Worm (Caenorhabditis elegans) whole organism, L4 larva: ENCODE data around the gene K10C2.2.

Source experiments
- F10B5.3 ChIP-seq: sonication (generic microtip); optimal IDR thresholded peaks from 2 replicates; lab custom pipeline; 2016; ENCODE audit warnings: mild to moderate bottlenecking, missing genetic modification characterization, missing compliant biosample characterization
- F26F4.8 ChIP-seq: fragments of 200-800 bp; sonication (Bioruptor generic); conservative IDR thresholded peaks from 2 replicates; pipeline ENCODE4 v1.3.6; 2022; ENCODE audit warnings: missing genetic modification characterization, missing compliant biosample characterization
- F37D6.2 ChIP-seq: sonication (generic microtip); optimal IDR thresholded peaks from 2 replicates; lab custom pipeline; 2016; ENCODE audit warnings: mild to moderate bottlenecking, missing genetic modification characterization, missing compliant biosample characterization
- F44E2.7 ChIP-seq: fragments of 200-800 bp; sonication (Bioruptor generic); IDR thresholded peaks from 2 replicates; pipeline ENCODE4 v2.1.2; 2022; ENCODE audit warnings: missing genetic modification characterization, missing compliant biosample characterization
- F49E8.2 ChIP-seq: sonication (generic microtip); optimal IDR thresholded peaks from 2 replicates; lab custom pipeline; 2016; ENCODE audit warnings: missing compliant biosample characterization, mild to moderate bottlenecking, missing genetic modification characterization, borderline replicate concordance
- R02D3.7 ChIP-seq: fragments of 150-350 bp; sonication (generic microtip); optimal IDR thresholded peaks from 3 replicates; lab custom pipeline; 2014; ENCODE audit warnings: missing biosample characterization, missing genetic modification characterization
- T26A8.4 ChIP-seq: fragments of 200-800 bp; sonication (Bioruptor generic); IDR thresholded peaks from 2 replicates; pipeline ENCODE4 v1.3.6; 2022; ENCODE audit warnings: missing genetic modification characterization, missing compliant biosample characterization
- Y48G9A.11 ChIP-seq: fragments of 200-800 bp; sonication (Bioruptor generic); IDR thresholded peaks from 2 replicates; pipeline ENCODE4 v1.3.6; 2022; ENCODE audit warnings: missing genetic modification reagents, missing genetic modification characterization, missing compliant biosample characterization
- Y75B8A.6 ChIP-seq: fragments of 200-800 bp; sonication (Bioruptor generic); IDR thresholded peaks from 2 replicates; pipeline ENCODE4 v1.3.6; 2022; ENCODE audit warnings: missing genetic modification reagents, missing genetic modification characterization, missing compliant biosample characterization
- ZK337.2 ChIP-seq: fragments of 200-800 bp; sonication (Bioruptor generic); IDR thresholded peaks from 2 replicates; pipeline ENCODE4 v1.3.6; 2022; ENCODE audit warnings: missing genetic modification reagents, missing genetic modification characterization, missing compliant biosample characterization
- arid-1 ChIP-seq: fragments of 200-800 bp; sonication (Bioruptor generic); conservative IDR thresholded peaks from 2 replicates; pipeline ENCODE4 v1.3.6; 2022; ENCODE audit warnings: missing genetic modification reagents, missing genetic modification characterization, missing compliant biosample characterization
- attf-4 ChIP-seq: sonication (generic microtip); optimal IDR thresholded peaks from 3 replicates; lab custom pipeline; 2017; ENCODE audit warnings: missing biosample characterization, missing genetic modification characterization
- ceh-28 ChIP-seq: fragments of 150-350 bp; optimal IDR thresholded peaks from 2 replicates; lab custom pipeline; 2014; ENCODE audit warnings: missing biosample characterization, missing genetic modification reagents, missing genetic modification characterization
- ceh-44 ChIP-seq: fragments of 200-800 bp; sonication (Bioruptor generic); IDR thresholded peaks from 2 replicates; pipeline ENCODE4 v1.3.6; 2022; ENCODE audit warnings: missing genetic modification reagents, missing genetic modification characterization, missing compliant biosample characterization
- ceh-62 ChIP-seq: sonication (generic microtip); optimal IDR thresholded peaks from 2 replicates; lab custom pipeline; 2017; ENCODE audit warnings: missing biosample characterization, missing genetic modification characterization
- ceh-82 ChIP-seq: sonication (generic microtip); optimal IDR thresholded peaks from 2 replicates; lab custom pipeline; 2017; ENCODE audit warnings: missing biosample characterization, missing genetic modification characterization
- cey-2 ChIP-seq: sonication (generic microtip); optimal IDR thresholded peaks from 3 replicates; lab custom pipeline; 2017; ENCODE audit warnings: missing genetic modification characterization, mild to moderate bottlenecking, missing compliant biosample characterization, antibody characterized with exemption, borderline replicate concordance; ENCODE audit not compliant: insufficient read depth
- daf-16 ChIP-seq, 3 experiments: sonication (generic microtip); optimal IDR thresholded peaks; 2 replicates each; lab custom pipeline; 2016 to 2017; ENCODE audit warnings: missing genetic modification characterization in 3 of 3, missing genetic modification reagents in 3 of 3, mild to moderate bottlenecking in 2 of 3, missing compliant biosample characterization in 2 of 3, missing biosample characterization in 1 of 3, moderate library complexity in 1 of 3
- daf-19 ChIP-seq: fragments of 200-800 bp; sonication (Bioruptor generic); conservative IDR thresholded peaks from 2 replicates; pipeline ENCODE4 v1.3.6; 2022; ENCODE audit warnings: missing genetic modification characterization, missing compliant biosample characterization
- daf-8 ChIP-seq: fragments of 200-800 bp; sonication (Bioruptor generic); IDR thresholded peaks from 2 replicates; pipeline ENCODE4 v1.3.6; 2022; ENCODE audit warnings: missing genetic modification characterization, missing compliant biosample characterization
- dmd-6 ChIP-seq: fragments of 200-800 bp; sonication (Bioruptor generic); IDR thresholded peaks from 2 replicates; pipeline ENCODE4 v1.3.6; 2022; ENCODE audit warnings: missing genetic modification reagents, missing genetic modification characterization, missing compliant biosample characterization
- dmd-8 ChIP-seq: fragments of 200-800 bp; sonication (Bioruptor generic); IDR thresholded peaks from 2 replicates; pipeline ENCODE4 v1.3.6; 2022; ENCODE audit warnings: missing genetic modification characterization, missing compliant biosample characterization
- dpl-1 ChIP-seq: fragments of 150-350 bp; optimal IDR thresholded peaks from 2 replicates; lab custom pipeline; 2014; ENCODE audit warnings: missing biosample characterization, missing genetic modification reagents, missing genetic modification characterization
- dve-1 ChIP-seq: sonication (generic microtip); optimal IDR thresholded peaks from 2 replicates; lab custom pipeline; 2017; ENCODE audit warnings: antibody characterized with exemption, mild to moderate bottlenecking, missing genetic modification characterization, missing compliant biosample characterization; ENCODE audit not compliant: insufficient read depth
- egl-27 ChIP-seq: sonication (generic microtip); optimal IDR thresholded peaks from 3 replicates; lab custom pipeline; 2017; ENCODE audit warnings: missing biosample characterization, missing genetic modification reagents, missing genetic modification characterization
- egl-43 ChIP-seq: fragments of 200-800 bp; sonication (Bioruptor generic); IDR thresholded peaks from 2 replicates; pipeline ENCODE4 v1.3.6; 2022; ENCODE audit warnings: missing genetic modification reagents, missing genetic modification characterization, missing compliant biosample characterization
- hif-1 ChIP-seq, 2 experiments: sonication (generic microtip); optimal IDR thresholded peaks; 2 replicates each; lab custom pipeline; 2016 to 2017; ENCODE audit warnings: missing compliant biosample characterization in 2 of 2, missing genetic modification characterization in 2 of 2, missing genetic modification reagents in 2 of 2, missing genotype in 2 of 2, mild to moderate bottlenecking in 1 of 2
- hlh-30 ChIP-seq: sonication (generic microtip); optimal IDR thresholded peaks from 2 replicates; lab custom pipeline; 2017; ENCODE audit warnings: antibody characterized with exemption, mild to moderate bottlenecking, missing genetic modification characterization, missing compliant biosample characterization; ENCODE audit not compliant: insufficient read depth
- lin-13 ChIP-seq: fragments of 150-350 bp; optimal IDR thresholded peaks from 2 replicates; lab custom pipeline; 2014; ENCODE audit warnings: missing biosample characterization, missing genetic modification reagents, missing genetic modification characterization
- lin-15B ChIP-seq: fragments of 150-350 bp; sonication (generic microtip); optimal IDR thresholded peaks from 3 replicates; lab custom pipeline; 2014; ENCODE audit warnings: missing biosample characterization, missing genetic modification characterization
- lir-3 ChIP-seq: sonication (generic microtip); optimal IDR thresholded peaks from 2 replicates; lab custom pipeline; 2016; ENCODE audit warnings: mild to moderate bottlenecking, missing genetic modification characterization, missing compliant biosample characterization
- lsy-2 ChIP-seq, 2 experiments: fragments of 150-350 bp in 1 of 2; sonication (generic microtip) in 1 of 2; optimal IDR thresholded peaks; 2 replicates each; lab custom pipeline; 2014 to 2017; ENCODE audit warnings: missing biosample characterization in 2 of 2, missing genetic modification characterization in 2 of 2
- madf-9 ChIP-seq: fragments of 200-800 bp; sonication (Bioruptor generic); conservative IDR thresholded peaks from 2 replicates; pipeline ENCODE4 v1.3.6; 2022; ENCODE audit warnings: missing genetic modification reagents, missing genetic modification characterization, missing compliant biosample characterization
- mdl-1 ChIP-seq, 2 experiments: fragments of 150-350 bp in 1 of 2; sonication (generic microtip) in 1 of 2; optimal IDR thresholded peaks; 2 replicates each; lab custom pipeline; 2014 to 2017; ENCODE audit warnings: missing biosample characterization in 2 of 2, missing genetic modification characterization in 2 of 2
- mdt-29 ChIP-seq: fragments of 200-800 bp; sonication (Bioruptor generic); IDR thresholded peaks from 2 replicates; pipeline ENCODE4 v1.3.6; 2022; ENCODE audit warnings: missing genetic modification reagents, missing genetic modification characterization, missing compliant biosample characterization
- mep-1 ChIP-seq: fragments of 150-350 bp; sonication (generic microtip); optimal IDR thresholded peaks from 3 replicates; lab custom pipeline; 2014; ENCODE audit warnings: missing biosample characterization, missing genetic modification characterization
- mes-2 ChIP-seq: sonication (generic microtip); optimal IDR thresholded peaks from 2 replicates; lab custom pipeline; 2016; ENCODE audit warnings: missing genotype, mild to moderate bottlenecking, missing genetic modification characterization, missing compliant biosample characterization; ENCODE audit not compliant: poor library complexity, severe bottlenecking
- mxl-2 ChIP-seq: fragments of 200-800 bp; sonication (Bioruptor generic); conservative IDR thresholded peaks from 2 replicates; pipeline ENCODE4 v1.3.6; 2022; ENCODE audit warnings: missing genetic modification reagents, missing genetic modification characterization, missing compliant biosample characterization
- nhr-10 ChIP-seq: fragments of 150-350 bp; optimal IDR thresholded peaks from 2 replicates; lab custom pipeline; 2014; ENCODE audit warnings: missing biosample characterization, missing genetic modification characterization
- nhr-48 ChIP-seq: sonication (generic microtip); optimal IDR thresholded peaks from 2 replicates; lab custom pipeline; 2016; ENCODE audit warnings: mild to moderate bottlenecking, missing genetic modification characterization, missing compliant biosample characterization
- nhr-76 ChIP-seq: fragments of 150-350 bp; optimal IDR thresholded peaks from 2 replicates; lab custom pipeline; 2014; ENCODE audit warnings: missing biosample characterization, missing genetic modification characterization
- nhr-77 ChIP-seq: fragments of 150-350 bp; optimal IDR thresholded peaks from 2 replicates; lab custom pipeline; 2014; ENCODE audit warnings: missing biosample characterization, missing genetic modification characterization
- saeg-2 ChIP-seq: fragments of 200-800 bp; sonication (Bioruptor generic); IDR thresholded peaks from 2 replicates; pipeline ENCODE4 v1.3.6; 2022; ENCODE audit warnings: missing genetic modification reagents, missing genetic modification characterization, missing compliant biosample characterization
- set-16 ChIP-seq: fragments of 200-800 bp; sonication (Bioruptor generic); IDR thresholded peaks from 2 replicates; pipeline ENCODE4 v1.3.6; 2022; ENCODE audit warnings: missing genetic modification reagents, missing genetic modification characterization, missing compliant biosample characterization
- snpc-4 ChIP-seq: fragments of 150-350 bp; optimal IDR thresholded peaks from 2 replicates; lab custom pipeline; 2014; ENCODE audit warnings: missing biosample characterization, missing genetic modification characterization
- spr-1 ChIP-seq: sonication (generic microtip); optimal IDR thresholded peaks from 2 replicates; lab custom pipeline; 2016; ENCODE audit warnings: mild to moderate bottlenecking, missing genetic modification characterization, missing compliant biosample characterization
- spr-3 ChIP-seq: fragments of 200-800 bp; sonication (Bioruptor generic); optimal IDR thresholded peaks from 2 replicates; lab custom pipeline; 2018; ENCODE audit warnings: mild to moderate bottlenecking, missing genetic modification characterization, missing compliant biosample characterization
- unc-39 ChIP-seq: sonication (generic microtip); optimal IDR thresholded peaks from 2 replicates; lab custom pipeline; 2017; ENCODE audit warnings: missing biosample characterization, missing genetic modification characterization
- vab-7 ChIP-seq: fragments of 200-800 bp; sonication (Bioruptor generic); IDR thresholded peaks from 2 replicates; pipeline ENCODE4 v1.3.6; 2022; ENCODE audit warnings: missing genetic modification reagents, missing genetic modification characterization, missing compliant biosample characterization
- zag-1 ChIP-seq: fragments of 150-350 bp; optimal IDR thresholded peaks from 2 replicates; lab custom pipeline; 2014; ENCODE audit warnings: missing biosample characterization, missing genetic modification characterization
- zip-2 ChIP-seq: fragments of 150-350 bp; optimal IDR thresholded peaks from 2 replicates; lab custom pipeline; 2014; ENCODE audit warnings: missing biosample characterization, missing genetic modification characterization

Gene K10C2.2

DNA sequence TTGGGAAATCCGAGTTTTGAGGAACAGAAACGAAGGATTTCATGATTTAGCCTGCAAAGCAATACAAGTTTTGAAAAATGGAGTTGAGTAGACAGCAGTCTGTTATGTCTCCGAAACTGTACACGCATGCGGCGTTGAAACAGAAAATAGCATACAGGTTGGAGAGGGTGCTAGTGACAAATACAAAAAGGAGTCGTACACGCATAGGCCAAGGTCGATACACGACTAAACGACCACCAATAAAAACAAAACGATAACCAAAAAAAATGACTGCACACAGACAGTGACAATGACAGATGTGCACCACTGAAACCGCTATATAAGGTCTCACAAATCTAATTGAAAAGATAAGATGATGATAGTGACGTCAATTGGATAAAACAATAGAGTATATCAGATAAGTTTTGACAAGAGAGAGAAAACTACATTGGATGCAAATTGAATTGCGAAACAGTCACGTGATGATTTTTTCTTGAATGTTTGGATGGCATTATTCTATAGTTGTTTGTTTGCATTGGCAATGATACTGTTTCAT is 15.3 kb upstream of the K10C2.2 start, which contains the start of gene fah-1 (continued):
- no peak for TF ChIP-seq lsy-2 (tag; optimal IDR thresholded peaks at IDR 0.05; lab: Kevin White, UChicago)
- no peak for TF ChIP-seq ceh-44
- no peak for TF ChIP-seq lin-13 (GFP tag; lab: Kevin White, UChicago)
- TF ChIP-seq daf-16 (GFP tag; optimal IDR thresholded peaks at IDR 0.05; lab: Kevin White, UChicago): no peak
- peak; percentile 73 for TF ChIP-seq daf-16 (tag; optimal IDR thresholded peaks at IDR 0.05; lab: Kevin White, UChicago)
- TF ChIP-seq ceh-62 (tag; lab: Kevin White, UChicago): no peak
- TF ChIP-seq nhr-77 (tag; lab: Kevin White, UChicago): peak; percentile 31
- TF ChIP-seq daf-19: no peak
- peak; percentile 70 for TF ChIP-seq mep-1 (tag; lab: Kevin White, UChicago)
- no peak for TF ChIP-seq mdt-29 (GFP tag; lab: Robert Waterston, UW)
- no peak for TF ChIP-seq lir-3 (tag; lab: Kevin White, UChicago)
- no peak for TF ChIP-seq set-16 (GFP tag; lab: Robert Waterston, UW)
- no peak for TF ChIP-seq vab-7 (GFP tag; lab: Robert Waterston, UW)
- no peak for TF ChIP-seq egl-43 (GFP tag; lab: Robert Waterston, UW)
- TF ChIP-seq F26F4.8 (GFP tag; lab: Robert Waterston, UW): no peak
- no peak for TF ChIP-seq nhr-76 (tag; lab: Kevin White, UChicago)
- TF ChIP-seq lin-15B (tag; lab: Kevin White, UChicago): no peak
- TF ChIP-seq daf-8 (GFP tag; lab: Robert Waterston, UW): no peak
- TF ChIP-seq ZK337.2 (GFP tag; lab: Robert Waterston, UW): no peak
- no peak for TF ChIP-seq hif-1 (tag; optimal IDR thresholded peaks at IDR 0.05; lab: Kevin White, UChicago)
- no peak for TF ChIP-seq madf-9
- peak in 1 of 2 experiments; percentile 57 for TF ChIP-seq mdl-1 (tag; optimal IDR thresholded peaks at IDR 0.05; lab: Kevin White, UChicago)
- TF ChIP-seq F37D6.2 (tag; lab: Kevin White, UChicago): no peak
- no peak for TF ChIP-seq F49E8.2
- no peak for TF ChIP-seq zip-2 (tag; lab: Kevin White, UChicago)
- peak; percentile 15 for TF ChIP-seq cey-2
- no peak for TF ChIP-seq ceh-82 (tag; lab: Kevin White, UChicago)
- TF ChIP-seq dve-1 (tag; lab: Kevin White, UChicago): peak; percentile 87
- peak; percentile 39; the same call in 1 of the 2 replicates for TF ChIP-seq T26A8.4 (GFP tag; lab: Robert Waterston, UW)
- no peak for TF ChIP-seq F44E2.7 (GFP tag; lab: Robert Waterston, UW)
- no peak for TF ChIP-seq zag-1 (tag; lab: Kevin White, UChicago)
- no peak for TF ChIP-seq attf-4 (tag; lab: Kevin White, UChicago)
- TF ChIP-seq Y75B8A.6 (GFP tag; lab: Robert Waterston, UW): no peak
- no peak for TF ChIP-seq dpl-1 (GFP tag; lab: Kevin White, UChicago)
- TF ChIP-seq nhr-48 (tag; lab: Kevin White, UChicago): peak; percentile 53
- peak; percentile 67 for TF ChIP-seq dmd-6 (GFP tag; lab: Robert Waterston, UW)
- TF ChIP-seq R02D3.7 (tag; lab: Kevin White, UChicago): no peak
- no peak for TF ChIP-seq snpc-4
- TF ChIP-seq F10B5.3 (tag; lab: Kevin White, UChicago): no peak
- no peak for TF ChIP-seq nhr-10 (tag; lab: Kevin White, UChicago)
- TF ChIP-seq dmd-8 (GFP tag; lab: Robert Waterston, UW): no peak
- no peak for TF ChIP-seq arid-1 (GFP tag; lab: Robert Waterston, UW)
- TF ChIP-seq spr-1 (tag; lab: Kevin White, UChicago): no peak
- TF ChIP-seq egl-27 (tag; lab: Kevin White, UChicago): no peak
- no peak for TF ChIP-seq unc-39 (tag; lab: Kevin White, UChicago)
- TF ChIP-seq mes-2: no peak
- TF ChIP-seq spr-3 (GFP tag; lab: Kevin White, UChicago): no peak
- TF ChIP-seq Y48G9A.11 (GFP tag; lab: Robert Waterston, UW): no peak
- TF ChIP-seq ceh-28 (tag; lab: Kevin White, UChicago): no peak
- no peak for TF ChIP-seq saeg-2 (GFP tag; lab: Robert Waterston, UW)
- peak; percentile 68 for TF ChIP-seq hlh-30
- no peak for TF ChIP-seq mxl-2
